Worm (Caenorhabditis elegans): ENCODE results near the gene B0546.3.
"Not testable (repeated sequence)": the region's sequence is repeated elsewhere in the genome, so short reads cannot be mapped to it uniquely, and the experiment has no call there.

- not testable (repeated sequence) for TF ChIP-seq F13H6.1 (tag; optimal IDR thresholded peaks at IDR 0.05); nhr-25 (tag; optimal IDR thresholded peaks at IDR 0.05); unc-62 (GFP tag; optimal IDR thresholded peaks at IDR 0.05); ceh-82 (tag; optimal IDR thresholded peaks at IDR 0.05); aly-2 (tag; optimal IDR thresholded peaks at IDR 0.05); snpc-4 (tag; optimal IDR thresholded peaks at IDR 0.05); nhr-77 (tag; optimal IDR thresholded peaks at IDR 0.05); nhr-12 (tag; optimal IDR thresholded peaks at IDR 0.05); mdl-1 (tag; optimal IDR thresholded peaks at IDR 0.05); ztf-11 (tag; optimal IDR thresholded peaks at IDR 0.05); fos-1 (tag; optimal IDR thresholded peaks at IDR 0.05)
Measured at ce11 chrIV:3394066-3394465, 11.4 kb upstream of the B0546.3 start, which contains the start of gene C04C3.4.
